Worm (Caenorhabditis elegans): ENCODE measurements around the gene F55A11.6.

ce11 chrV:11732049-11732448 is 44.6 kb upstream of the F55A11.6 start:
- no peak for TF ChIP-seq mab-5 (tag; optimal IDR thresholded peaks at IDR 0.05)
- TF ChIP-seq ceh-82 (tag; optimal IDR thresholded peaks at IDR 0.05), result no peak
- TF ChIP-seq nhr-12 (tag; optimal IDR thresholded peaks at IDR 0.05), result no peak

Data from whole organism, L2 larva.